Comparison of ENCODE assay signal across 3 worm cellular contexts in genomic region chrIV:2613754-2614244, ce11.
TF ChIP-seq lines count a peak whose summit lies in the region.

Gene daao-1, plus strand, starts transcription at chrIV:2614194.

TF ChIP-seq in whole organism, L1 larva, 84 proteins besides CTCF, POLR2A, EP300 and RAD21:
- TF ChIP-seq nhr-85 (tag; lab: Kevin White, UChicago): no peak
- TF ChIP-seq elt-2 (tag; optimal IDR thresholded peaks at IDR 0.05; lab: Kevin White, UChicago): peak; percentile 7
- no peak for TF ChIP-seq nhr-20 (tag; optimal IDR thresholded peaks at IDR 0.05; lab: Kevin White, UChicago)
- no peak for TF ChIP-seq nhr-84 (tag; optimal IDR thresholded peaks at IDR 0.05; lab: Kevin White, UChicago)
- TF ChIP-seq unc-62 (GFP tag; optimal IDR thresholded peaks at IDR 0.05; lab: Kevin White, UChicago): no peak
- TF ChIP-seq xbp-1 (tag; optimal IDR thresholded peaks at IDR 0.05; lab: Kevin White, UChicago): no peak
- no peak for TF ChIP-seq unc-98 (GFP tag; IDR thresholded peaks at IDR 0.05; lab: Robert Waterston, UW)
- no peak for TF ChIP-seq mef-2 (tag; optimal IDR thresholded peaks at IDR 0.05; lab: Kevin White, UChicago)
- no peak for TF ChIP-seq pqm-1 (tag; optimal IDR thresholded peaks at IDR 0.05; lab: Kevin White, UChicago)

TF ChIP-seq in whole organism, L3 larva, 47 proteins besides CTCF, POLR2A, EP300 and RAD21:
- TF ChIP-seq elt-2 (tag; optimal IDR thresholded peaks at IDR 0.05; lab: Kevin White, UChicago) (peak; percentile 63), eor-1 (tag; optimal IDR thresholded peaks at IDR 0.05; lab: Kevin White, UChicago) (no peak), pqm-1 (tag; optimal IDR thresholded peaks at IDR 0.05; lab: Kevin White, UChicago) (peak; percentile 62)
TF ChIP-seq in whole organism, L3 larva: peak in this region for 2.

TF ChIP-seq in whole organism, L4 larva, 104 proteins besides CTCF, POLR2A, EP300 and RAD21:
- TF ChIP-seq T26A8.4 (GFP tag; IDR thresholded peaks at IDR 0.05; lab: Robert Waterston, UW) (no peak), arid-1 (GFP tag; conservative IDR thresholded peaks at IDR 0.05; lab: Robert Waterston, UW) (no peak), nhr-28 (tag; optimal IDR thresholded peaks at IDR 0.05; lab: Kevin White, UChicago) (peak; percentile 40), unc-130 (GFP tag; optimal IDR thresholded peaks at IDR 0.05; lab: Kevin White, UChicago) (no peak), skn-1 (tag; optimal IDR thresholded peaks at IDR 0.05; lab: Kevin White, UChicago) (no peak), nhr-48 (tag; optimal IDR thresholded peaks at IDR 0.05; lab: Kevin White, UChicago) (peak; percentile 6), nhr-25 (tag; optimal IDR thresholded peaks at IDR 0.05; lab: Kevin White, UChicago; ENCODE audit: borderline replicate concordance, insufficient read depth) (no peak), daf-16 (GFP tag; optimal IDR thresholded peaks at IDR 0.05; lab: Kevin White, UChicago) (no peak), daf-16 (tag; optimal IDR thresholded peaks at IDR 0.05; lab: Kevin White, UChicago) (peak; percentile 38), spr-1 (tag; optimal IDR thresholded peaks at IDR 0.05; lab: Kevin White, UChicago) (no peak), spr-3 (GFP tag; optimal IDR thresholded peaks at IDR 0.05; lab: Kevin White, UChicago) (no peak), php-3 (GFP tag; IDR thresholded peaks at IDR 0.05; lab: Robert Waterston, UW) (peak; percentile 74), sdz-12 (GFP tag; optimal IDR thresholded peaks at IDR 0.05; lab: Kevin White, UChicago) (no peak), dpl-1 (GFP tag; optimal IDR thresholded peaks at IDR 0.05; lab: Kevin White, UChicago) (no peak), lim-7 (GFP tag; IDR thresholded peaks at IDR 0.05; lab: Robert Waterston, UW) (no peak), nhr-237 (tag; optimal IDR thresholded peaks at IDR 0.05; lab: Kevin White, UChicago) (no peak), unc-39 (tag; optimal IDR thresholded peaks at IDR 0.05; lab: Kevin White, UChicago) (no peak), lin-38 (GFP tag; IDR thresholded peaks at IDR 0.05; lab: Robert Waterston, UW) (no peak), nhr-77 (tag; optimal IDR thresholded peaks at IDR 0.05; lab: Kevin White, UChicago) (no peak), ztf-7 (tag; optimal IDR thresholded peaks at IDR 0.05; lab: Kevin White, UChicago) (no peak), nhr-111 (GFP tag; optimal IDR thresholded peaks at IDR 0.05; lab: Kevin White, UChicago) (no peak), dve-1 (tag; optimal IDR thresholded peaks at IDR 0.05; lab: Kevin White, UChicago; ENCODE audit: insufficient read depth) (peak; percentile 49)

Comparison
In these comparisons a context has a peak if more than half of its experiments do, and no peak if none do; other contexts are left out.
1. Of the 29 proteins assayed by ChIP-seq in both whole organism, L4 larva and whole organism, L1 larva: peak only in whole organism, L4 larva: nhr-28; only in whole organism, L1 larva: none; in both: none; in neither: 28.